Fruit fly (Drosophila melanogaster) whole organism, embryonic: ENCODE measurements around the gene CG2224.

ENCODE experiments used
- Aef1 ChIP-seq: fragments of 200-800 bp; sonication (Bioruptor generic); IDR thresholded peaks from 3 replicates; pipeline ENCODE4 v1.3.6; 2022; ENCODE audit warnings: missing biosample characterization, missing genetic modification characterization
- Asciz ChIP-seq: fragments of 200-800 bp; sonication (Bioruptor generic); optimal IDR thresholded peaks from 2 replicates; lab custom pipeline; 2017; ENCODE audit warnings: missing biosample characterization, mild to moderate bottlenecking, missing genetic modification characterization, missing genetic modification reagents
- Awh ChIP-seq: fragments of 200-800 bp; sonication (Bioruptor generic); IDR thresholded peaks from 2 replicates; pipeline ENCODE4, ENCODE4 v1.3.6; 2022; ENCODE audit warnings: missing biosample characterization, missing genetic modification characterization
- CG11093 ChIP-seq: fragments of 200-800 bp; sonication (Bioruptor generic); IDR thresholded peaks from 3 replicates; pipeline ENCODE4 v1.3.6; 2022; ENCODE audit warnings: missing biosample characterization, missing genetic modification characterization
- CG12236 ChIP-seq: fragments of 200-800 bp; sonication (Bioruptor generic); optimal IDR thresholded peaks from 2 replicates; lab custom pipeline; 2016; ENCODE audit warnings: missing biosample characterization, missing genetic modification characterization
- CG12391 ChIP-seq: fragments of 200-800 bp; sonication (Bioruptor generic); optimal IDR thresholded peaks from 3 replicates; lab custom pipeline; 2018; ENCODE audit warnings: missing biosample characterization, mild to moderate bottlenecking, missing genetic modification characterization, moderate library complexity
- CG15011 ChIP-seq: fragments of 200-800 bp; sonication (Bioruptor generic); optimal IDR thresholded peaks from 3 replicates; lab custom pipeline; 2018; ENCODE audit warnings: missing biosample characterization, mild to moderate bottlenecking, missing genetic modification characterization
- CG15514 ChIP-seq: fragments of 200-800 bp; sonication (Bioruptor generic); optimal IDR thresholded peaks from 3 replicates; lab custom pipeline; 2017; ENCODE audit warnings: missing biosample characterization, missing genetic modification characterization, mild to moderate bottlenecking, moderate library complexity, missing genetic modification reagents
- CG15601 ChIP-seq: fragments of 200-800 bp; sonication (Bioruptor generic); optimal IDR thresholded peaks from 3 replicates; lab custom pipeline; 2019; ENCODE audit warnings: missing biosample characterization, mild to moderate bottlenecking, missing genetic modification characterization, moderate library complexity
- CG17186 ChIP-seq: fragments of 200-800 bp; sonication (Bioruptor generic); optimal IDR thresholded peaks from 3 replicates; lab custom pipeline; 2017; ENCODE audit warnings: missing biosample characterization, missing genetic modification reagents, missing genetic modification characterization
- CG17328 ChIP-seq: fragments of 200-800 bp; sonication (Bioruptor generic); IDR thresholded peaks from 2 replicates; pipeline ENCODE4 v1.3.6; 2022; ENCODE audit warnings: missing biosample characterization, missing genetic modification characterization
- CG18262 ChIP-seq: fragments of 200-800 bp; optimal IDR thresholded peaks from 3 replicates; lab custom pipeline; 2019; ENCODE audit warnings: missing biosample characterization, mild to moderate bottlenecking, missing genetic modification characterization, moderate library complexity
- CG2116 ChIP-seq: fragments of 200-800 bp; sonication (Bioruptor generic); optimal IDR thresholded peaks from 3 replicates; lab custom pipeline; 2018; ENCODE audit warnings: missing biosample characterization, mild to moderate bottlenecking, missing genetic modification characterization
- CG31388 ChIP-seq: fragments of 200-800 bp; sonication (Bioruptor generic); optimal IDR thresholded peaks from 2 replicates; lab custom pipeline; 2016; ENCODE audit warnings: missing biosample characterization, missing genetic modification characterization
- CG3281 ChIP-seq: fragments of 200-800 bp; sonication (Bioruptor generic); optimal IDR thresholded peaks from 3 replicates; lab custom pipeline; 2017; ENCODE audit warnings: missing biosample characterization, mild to moderate bottlenecking, missing genetic modification characterization
- CG3995 ChIP-seq: fragments of 200-800 bp; sonication (Bioruptor generic); optimal IDR thresholded peaks from 3 replicates; lab custom pipeline; 2016; ENCODE audit warnings: missing biosample characterization, missing genetic modification characterization
- CG4617 ChIP-seq: fragments of 200-800 bp; sonication (Bioruptor generic); optimal IDR thresholded peaks from 3 replicates; lab custom pipeline; 2016; ENCODE audit warnings: missing biosample characterization, missing genetic modification characterization, borderline replicate concordance
- CG5180 ChIP-seq: fragments of 200-800 bp; sonication (Bioruptor generic); optimal IDR thresholded peaks from 3 replicates; lab custom pipeline; 2017; ENCODE audit warnings: missing biosample characterization, missing genetic modification characterization, mild to moderate bottlenecking, moderate library complexity, missing genetic modification reagents
- CG6654 ChIP-seq: fragments of 200-800 bp; sonication (Bioruptor generic); optimal IDR thresholded peaks from 2 replicates; lab custom pipeline; 2017; ENCODE audit warnings: missing biosample characterization, mild to moderate bottlenecking, missing genetic modification characterization
- CG7928 ChIP-seq: fragments of 200-800 bp; sonication (Bioruptor generic); optimal IDR thresholded peaks from 2 replicates; lab custom pipeline; 2017; ENCODE audit warnings: missing biosample characterization, mild to moderate bottlenecking, missing genetic modification characterization
- Drgx ChIP-seq: fragments of 200-800 bp; sonication (Bioruptor generic); IDR thresholded peaks from 2 replicates; pipeline ENCODE4 v1.3.6; 2022; ENCODE audit warnings: missing biosample characterization, missing genetic modification characterization
- Gug ChIP-seq: fragments of 200-800 bp; sonication (Bioruptor generic); IDR thresholded peaks from 4 replicates; pipeline ENCODE4 v1.3.6; 2022; ENCODE audit warnings: missing biosample characterization, missing genetic modification characterization
- MBD-R2 ChIP-seq: fragments of 200-800 bp; sonication (Bioruptor generic); IDR thresholded peaks from 2 replicates; pipeline ENCODE4 v1.3.6; 2022; ENCODE audit warnings: missing biosample characterization, missing genetic modification characterization
- NC2β ChIP-seq: fragments of 200-800 bp; sonication (Bioruptor generic); optimal IDR thresholded peaks from 2 replicates; lab custom pipeline; 2016; ENCODE audit warnings: missing biosample characterization, missing genetic modification characterization
- Sox102F ChIP-seq: fragments of 200-800 bp; sonication (Bioruptor generic); optimal IDR thresholded peaks from 2 replicates; lab custom pipeline; 2018; ENCODE audit warnings: missing biosample characterization, mild to moderate bottlenecking, missing genetic modification characterization, moderate library complexity
- Usf ChIP-seq: fragments of 200-800 bp; sonication (Bioruptor generic); optimal IDR thresholded peaks from 2 replicates; lab custom pipeline; 2017; ENCODE audit warnings: missing genotype, missing biosample characterization, missing genetic modification characterization
- bsh ChIP-seq, 2 experiments: fragments of 200-800 bp; sonication (Bioruptor generic); optimal IDR thresholded peaks; 2 replicates each; lab custom pipeline; 2017 to 2018; ENCODE audit warnings: mild to moderate bottlenecking in 2 of 2, missing biosample characterization in 2 of 2, missing genetic modification characterization in 2 of 2, moderate library complexity in 1 of 2
- chn ChIP-seq: fragments of 200-800 bp; sonication (Bioruptor generic); optimal IDR thresholded peaks from 2 replicates; lab custom pipeline; 2016; ENCODE audit warnings: missing biosample characterization, missing genetic modification characterization
- ci ChIP-seq: fragments of 200-800 bp; sonication (Bioruptor generic); IDR thresholded peaks from 3 replicates; pipeline ENCODE4 v1.3.6; 2022; ENCODE audit warnings: missing biosample characterization, missing genetic modification characterization
- crc ChIP-seq: fragments of 200-800 bp; sonication (Bioruptor generic); optimal IDR thresholded peaks from 2 replicates; lab custom pipeline; 2016; ENCODE audit warnings: missing biosample characterization, missing genetic modification characterization
- dysf ChIP-seq: fragments of 200-800 bp; sonication (Bioruptor generic); IDR thresholded peaks from 3 replicates; pipeline ENCODE4 v1.3.6; 2022; ENCODE audit warnings: missing biosample characterization, missing genetic modification characterization
- fd64A ChIP-seq: fragments of 200-800 bp; sonication (Bioruptor generic); optimal IDR thresholded peaks from 3 replicates; lab custom pipeline; 2018; ENCODE audit warnings: missing biosample characterization, mild to moderate bottlenecking, missing genetic modification characterization
- fu2 ChIP-seq: fragments of 200-800 bp; sonication (Bioruptor generic); optimal IDR thresholded peaks from 2 replicates; lab custom pipeline; 2016; ENCODE audit warnings: missing biosample characterization, missing genetic modification characterization
- gfzf ChIP-seq: fragments of 200-800 bp; sonication (Bioruptor generic); optimal IDR thresholded peaks from 2 replicates; lab custom pipeline; 2016; ENCODE audit warnings: missing biosample characterization, mild to moderate bottlenecking, missing genetic modification characterization, moderate library complexity
- hbn ChIP-seq: fragments of 200-800 bp; sonication (Bioruptor generic); IDR thresholded peaks from 2 replicates; pipeline ENCODE4 v1.3.6; 2022; ENCODE audit warnings: missing biosample characterization, missing genetic modification characterization; ENCODE audit not compliant: partially characterized antibody
- ind ChIP-seq: fragments of 200-800 bp; sonication (Bioruptor generic); optimal IDR thresholded peaks from 3 replicates; lab custom pipeline; 2016; ENCODE audit warnings: missing biosample characterization, missing genetic modification characterization
- jigr1 ChIP-seq: fragments of 200-800 bp; sonication (Bioruptor generic); IDR thresholded peaks from 3 replicates; pipeline ENCODE4 v1.3.6; 2022; ENCODE audit warnings: missing biosample characterization, missing genetic modification characterization
- jing ChIP-seq: fragments of 200-800 bp; sonication (Bioruptor generic); optimal IDR thresholded peaks from 2 replicates; lab custom pipeline; 2018; ENCODE audit warnings: missing biosample characterization, mild to moderate bottlenecking, missing genetic modification characterization
- ken ChIP-seq: fragments of 200-800 bp; sonication (Bioruptor generic); IDR thresholded peaks from 3 replicates; pipeline ENCODE4 v1.3.6; 2022; ENCODE audit warnings: missing biosample characterization, missing genetic modification characterization
- kni ChIP-seq: fragments of 200-800 bp; sonication (Bioruptor generic); optimal IDR thresholded peaks from 3 replicates; lab custom pipeline; 2017; ENCODE audit warnings: mild to moderate bottlenecking, missing biosample characterization, missing genetic modification reagents, missing genetic modification characterization
- lbe ChIP-seq: fragments of 200-800 bp; sonication (Bioruptor generic); optimal IDR thresholded peaks from 2 replicates; lab custom pipeline; 2016; ENCODE audit warnings: missing biosample characterization, mild to moderate bottlenecking, missing genetic modification characterization
- luna ChIP-seq: fragments of 200-800 bp; sonication (Bioruptor generic); optimal IDR thresholded peaks from 2 replicates; lab custom pipeline; 2016; ENCODE audit warnings: missing biosample characterization, missing genetic modification characterization
- p53 ChIP-seq: fragments of 200-800 bp; sonication (Bioruptor generic); optimal IDR thresholded peaks from 2 replicates; lab custom pipeline; 2016; ENCODE audit warnings: missing biosample characterization, missing genetic modification characterization
- pb ChIP-seq: fragments of 200-800 bp; sonication (Bioruptor generic); optimal IDR thresholded peaks from 3 replicates; lab custom pipeline; 2016; ENCODE audit warnings: missing biosample characterization, missing genetic modification characterization
- pum ChIP-seq: fragments of 200-800 bp; sonication (Bioruptor generic); optimal IDR thresholded peaks from 2 replicates; lab custom pipeline; 2016; ENCODE audit warnings: missing biosample characterization, missing genetic modification characterization
- sisA ChIP-seq: fragments of 200-800 bp; sonication (Bioruptor generic); IDR thresholded peaks from 2 replicates; pipeline ENCODE4 v1.3.6; 2022; ENCODE audit warnings: missing biosample characterization, missing genetic modification characterization
- stc ChIP-seq: fragments of 200-800 bp; sonication (Bioruptor generic); IDR thresholded peaks from 2 replicates; pipeline ENCODE4 v1.3.6; 2022; ENCODE audit warnings: missing biosample characterization, missing genetic modification characterization
- tll ChIP-seq, 2 experiments: fragments of 200-800 bp in 1 of 2; fragments of >200 bp in 1 of 2; sonication (Bioruptor generic) in 1 of 2; optimal IDR thresholded peaks; 2 replicates each; lab custom pipeline; 2017 to 2019; ENCODE audit warnings: missing biosample characterization in 2 of 2, missing genetic modification characterization in 2 of 2, mild to moderate bottlenecking in 1 of 2, moderate library complexity in 1 of 2
- trh ChIP-seq: fragments of 200-800 bp; sonication (Bioruptor generic); optimal IDR thresholded peaks from 2 replicates; lab custom pipeline; 2016; ENCODE audit warnings: missing biosample characterization, missing genetic modification characterization
- unc-4 ChIP-seq: fragments of 200-800 bp; sonication (Bioruptor generic); IDR thresholded peaks from 2 replicates; pipeline ENCODE4 v1.3.6; 2022; ENCODE audit warnings: missing biosample characterization, missing genetic modification characterization; ENCODE audit not compliant: partially characterized antibody

CG2224 gene

dm6 chr3R:30450224-30450623, 8.9 kb downstream of the CG2224 start (continued):
- TF ChIP-seq trh (GFP tag; lab: Kevin White, UChicago) (peak; percentile 74), tll (GFP tag; optimal IDR thresholded peaks at IDR 0.05; lab: Kevin White, UChicago) (no peak), lbe (peak; percentile 94), Aef1 (0 out of 3 replicates have a peak, but pooled peaks have one; percentile 22), pb (GFP tag; lab: Kevin White, UChicago) (peak; percentile 3), gfzf (GFP tag; lab: Kevin White, UChicago) (no peak), CG6654 (GFP tag; lab: Kevin White, UChicago) (peak; percentile 22), CG11093 (GFP tag; lab: Robert Waterston, UW) (peak; percentile 69; the same call in 1 of the 3 replicates), jing (GFP tag; lab: Kevin White, UChicago) (no peak), CG15601 (tag; lab: Kevin White, UChicago) (no peak), CG12236 (GFP tag; lab: Kevin White, UChicago) (peak; percentile 86), pum (peak; percentile 38), CG3995 (GFP tag; lab: Kevin White, UChicago) (no peak), Usf (GFP tag; lab: Kevin White, UChicago) (no peak), CG31388 (GFP tag; lab: Kevin White, UChicago) (peak; percentile 65), ken (0 out of 3 replicates have a peak, but pooled peaks have one; percentile 43), crc (GFP tag; lab: Kevin White, UChicago) (peak; percentile 39), NC2β (GFP tag; lab: Kevin White, UChicago) (peak; percentile 84), unc-4 (GFP tag; lab: Robert Waterston, UW) (0 out of 2 replicates have a peak, but pooled peaks have one; percentile 12), Drgx (GFP tag; lab: Robert Waterston, UW) (peak; percentile 7; the same call in 1 of the 2 replicates), CG3281 (GFP tag; lab: Kevin White, UChicago) (peak; percentile 80), MBD-R2 (GFP tag; lab: Robert Waterston, UW) (peak; percentile 67; the same call in 1 of the 2 replicates), CG2116 (GFP tag; lab: Kevin White, UChicago) (peak; percentile 55), Gug (peak; percentile 21; the same call in 1 of the 4 replicates), kni (GFP tag; lab: Kevin White, UChicago) (peak; percentile 59), CG7928 (GFP tag; lab: Kevin White, UChicago) (peak; percentile 36), CG15011 (GFP tag; lab: Kevin White, UChicago) (peak; percentile 73), CG17328 (GFP tag; lab: Robert Waterston, UW) (peak; percentile 70), ci (GFP tag; lab: Robert Waterston, UW) (peak; percentile 91), fd64A (GFP tag; lab: Kevin White, UChicago) (peak; percentile 79), bsh (GFP tag; optimal IDR thresholded peaks at IDR 0.05; lab: Kevin White, UChicago) (peak; percentile 36 to 82), CG15514 (GFP tag; lab: Kevin White, UChicago) (peak; percentile 75), CG12391 (tag; lab: Kevin White, UChicago) (no peak), CG5180 (GFP tag; lab: Kevin White, UChicago) (peak; percentile 26), CG17186 (GFP tag; lab: Kevin White, UChicago) (peak; percentile 59), CG4617 (GFP tag; lab: Kevin White, UChicago) (peak; percentile 22), hbn (GFP tag; lab: Robert Waterston, UW) (peak; percentile 41; the same call in 1 of the 2 replicates), Sox102F (GFP tag; lab: Kevin White, UChicago) (peak; percentile 53), luna (peak; percentile 63), chn (GFP tag; lab: Kevin White, UChicago) (peak; percentile 33), p53 (GFP tag; lab: Kevin White, UChicago) (peak; percentile 60), ind (GFP tag; lab: Kevin White, UChicago) (no peak), Awh (GFP tag; lab: Robert Waterston, UW) (peak; percentile 96), CG18262 (tag; lab: Kevin White, UChicago) (no peak), sisA (peak; percentile 23), fu2 (GFP tag; lab: Kevin White, UChicago) (peak; percentile 22), dysf (GFP tag; lab: Robert Waterston, UW) (peak; percentile 45; the same call in 1 of the 3 replicates), Asciz (GFP tag; lab: Kevin White, UChicago) (peak; percentile 92), stc (GFP tag; lab: Robert Waterston, UW) (peak; percentile 72), jigr1 (GFP tag; lab: Robert Waterston, UW) (no peak)
